Fruit fly (Drosophila melanogaster): ENCODE measurements around the gene AP-1sigma.

DNA sequence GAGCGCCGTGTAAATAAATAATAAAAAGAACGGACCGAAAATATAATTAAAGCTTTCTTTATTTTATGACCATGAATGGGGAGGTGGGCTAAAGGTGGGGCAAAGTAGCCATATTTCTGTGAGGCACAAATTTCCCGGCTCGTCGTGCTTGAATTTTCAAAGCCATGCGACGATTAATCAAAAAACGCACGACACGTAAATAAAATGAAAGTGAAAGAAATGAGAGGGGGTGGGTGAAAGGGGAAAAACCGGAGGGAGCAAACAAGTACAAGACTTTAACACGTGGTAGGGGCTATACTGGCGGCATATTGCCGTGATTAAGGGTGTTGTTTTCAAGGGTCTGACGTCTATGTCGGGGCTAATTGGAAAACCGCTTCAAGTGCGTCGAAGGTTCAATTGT is 42.7 kb downstream of the AP-1sigma start:
- TF ChIP-seq Ets98B (GFP tag; IDR thresholded peaks at IDR 0.05) (no peak), gl (tag; optimal IDR thresholded peaks at IDR 0.05) (no peak), Pif1A (GFP tag; optimal IDR thresholded peaks at IDR 0.05) (no peak), fd96Ca (GFP tag; IDR thresholded peaks at IDR 0.05) (no peak), Snoo (tag; optimal IDR thresholded peaks at IDR 0.05) (no peak), CG4496 (GFP tag; IDR thresholded peaks at IDR 0.05) (no peak), CG8159 (tag; optimal IDR thresholded peaks at IDR 0.05) (no peak), rn (GFP tag; IDR thresholded peaks at IDR 0.05) (no peak)
